Worm (Caenorhabditis elegans) whole organism, L4 larva: Measurements from ENCODE around the gene C52B9.19.

Experiments used
- D1046.2 ChIP-seq: fragments of 200-800 bp; sonication (Bioruptor generic); IDR thresholded peaks from 2 replicates; pipeline ENCODE4 v1.3.6; 2022; ENCODE audit warnings: missing genetic modification characterization, missing compliant biosample characterization
- F10B5.3 ChIP-seq: sonication (generic microtip); optimal IDR thresholded peaks from 2 replicates; lab custom pipeline; 2016; ENCODE audit warnings: mild to moderate bottlenecking, missing genetic modification characterization, missing compliant biosample characterization
- F37D6.2 ChIP-seq: sonication (generic microtip); optimal IDR thresholded peaks from 2 replicates; lab custom pipeline; 2016; ENCODE audit warnings: mild to moderate bottlenecking, missing genetic modification characterization, missing compliant biosample characterization
- F44E2.7 ChIP-seq: fragments of 200-800 bp; sonication (Bioruptor generic); IDR thresholded peaks from 2 replicates; pipeline ENCODE4 v2.1.2; 2022; ENCODE audit warnings: missing genetic modification characterization, missing compliant biosample characterization
- F49E8.2 ChIP-seq: sonication (generic microtip); optimal IDR thresholded peaks from 2 replicates; lab custom pipeline; 2016; ENCODE audit warnings: missing compliant biosample characterization, mild to moderate bottlenecking, missing genetic modification characterization, borderline replicate concordance
- T26A8.4 ChIP-seq: fragments of 200-800 bp; sonication (Bioruptor generic); IDR thresholded peaks from 2 replicates; pipeline ENCODE4 v1.3.6; 2022; ENCODE audit warnings: missing genetic modification characterization, missing compliant biosample characterization
- Y105C5A.15 ChIP-seq: fragments of 200-800 bp; sonication (Bioruptor generic); IDR thresholded peaks from 2 replicates; pipeline ENCODE4 v1.3.6; 2022; ENCODE audit warnings: missing genetic modification characterization, missing compliant biosample characterization
- Y48G9A.11 ChIP-seq: fragments of 200-800 bp; sonication (Bioruptor generic); IDR thresholded peaks from 2 replicates; pipeline ENCODE4 v1.3.6; 2022; ENCODE audit warnings: missing genetic modification reagents, missing genetic modification characterization, missing compliant biosample characterization
- aly-2 ChIP-seq: sonication (generic microtip); optimal IDR thresholded peaks from 2 replicates; lab custom pipeline; 2018; ENCODE audit warnings: missing biosample characterization, missing genetic modification characterization
- arid-1 ChIP-seq: fragments of 200-800 bp; sonication (Bioruptor generic); conservative IDR thresholded peaks from 2 replicates; pipeline ENCODE4 v1.3.6; 2022; ENCODE audit warnings: missing genetic modification reagents, missing genetic modification characterization, missing compliant biosample characterization
- ceh-20 ChIP-seq: fragments of 200-800 bp; sonication (Bioruptor generic); IDR thresholded peaks from 2 replicates; pipeline ENCODE4 v1.3.6; 2022; ENCODE audit warnings: missing genetic modification reagents, missing genetic modification characterization, missing compliant biosample characterization
- ceh-44 ChIP-seq: fragments of 200-800 bp; sonication (Bioruptor generic); IDR thresholded peaks from 2 replicates; pipeline ENCODE4 v1.3.6; 2022; ENCODE audit warnings: missing genetic modification reagents, missing genetic modification characterization, missing compliant biosample characterization
- ces-1 ChIP-seq: fragments of 150-350 bp; sonication (generic microtip); optimal IDR thresholded peaks from 4 replicates; lab custom pipeline; 2014; ENCODE audit warnings: missing biosample characterization, missing genetic modification reagents, missing genetic modification characterization
- cey-2 ChIP-seq: sonication (generic microtip); optimal IDR thresholded peaks from 3 replicates; lab custom pipeline; 2017; ENCODE audit warnings: missing genetic modification characterization, mild to moderate bottlenecking, missing compliant biosample characterization, antibody characterized with exemption, borderline replicate concordance; ENCODE audit not compliant: insufficient read depth
- daf-8 ChIP-seq: fragments of 200-800 bp; sonication (Bioruptor generic); IDR thresholded peaks from 2 replicates; pipeline ENCODE4 v1.3.6; 2022; ENCODE audit warnings: missing genetic modification characterization, missing compliant biosample characterization
- dmd-8 ChIP-seq: fragments of 200-800 bp; sonication (Bioruptor generic); IDR thresholded peaks from 2 replicates; pipeline ENCODE4 v1.3.6; 2022; ENCODE audit warnings: missing genetic modification characterization, missing compliant biosample characterization
- dpl-1 ChIP-seq: fragments of 150-350 bp; optimal IDR thresholded peaks from 2 replicates; lab custom pipeline; 2014; ENCODE audit warnings: missing biosample characterization, missing genetic modification reagents, missing genetic modification characterization
- duxl-1 ChIP-seq: sonication (generic microtip); optimal IDR thresholded peaks from 2 replicates; lab custom pipeline; 2016; ENCODE audit warnings: mild to moderate bottlenecking, missing genetic modification characterization, moderate library complexity, missing compliant biosample characterization; ENCODE audit not compliant: poor library complexity
- egl-27 ChIP-seq: sonication (generic microtip); optimal IDR thresholded peaks from 3 replicates; lab custom pipeline; 2017; ENCODE audit warnings: missing biosample characterization, missing genetic modification reagents, missing genetic modification characterization
- egl-43 ChIP-seq: fragments of 200-800 bp; sonication (Bioruptor generic); IDR thresholded peaks from 2 replicates; pipeline ENCODE4 v1.3.6; 2022; ENCODE audit warnings: missing genetic modification reagents, missing genetic modification characterization, missing compliant biosample characterization
- fos-1 ChIP-seq: fragments of 150-350 bp; optimal IDR thresholded peaks from 2 replicates; lab custom pipeline; 2014; ENCODE audit warnings: missing biosample characterization, missing genetic modification characterization
- lin-1 ChIP-seq: fragments of 200-800 bp; sonication (Bioruptor generic); IDR thresholded peaks from 2 replicates; pipeline ENCODE4 v1.3.6; 2022; ENCODE audit warnings: missing genetic modification reagents, missing genetic modification characterization, missing compliant biosample characterization
- lin-13 ChIP-seq: fragments of 150-350 bp; optimal IDR thresholded peaks from 2 replicates; lab custom pipeline; 2014; ENCODE audit warnings: missing biosample characterization, missing genetic modification reagents, missing genetic modification characterization
- lin-15B ChIP-seq: fragments of 150-350 bp; sonication (generic microtip); optimal IDR thresholded peaks from 3 replicates; lab custom pipeline; 2014; ENCODE audit warnings: missing biosample characterization, missing genetic modification characterization
- lin-39 ChIP-seq: fragments of 150-350 bp; optimal IDR thresholded peaks from 2 replicates; lab custom pipeline; 2014; ENCODE audit warnings: missing biosample characterization, missing genetic modification reagents, missing genetic modification characterization
- lir-3 ChIP-seq: sonication (generic microtip); optimal IDR thresholded peaks from 2 replicates; lab custom pipeline; 2016; ENCODE audit warnings: mild to moderate bottlenecking, missing genetic modification characterization, missing compliant biosample characterization
- madf-9 ChIP-seq: fragments of 200-800 bp; sonication (Bioruptor generic); conservative IDR thresholded peaks from 2 replicates; pipeline ENCODE4 v1.3.6; 2022; ENCODE audit warnings: missing genetic modification reagents, missing genetic modification characterization, missing compliant biosample characterization
- mdt-29 ChIP-seq: fragments of 200-800 bp; sonication (Bioruptor generic); IDR thresholded peaks from 2 replicates; pipeline ENCODE4 v1.3.6; 2022; ENCODE audit warnings: missing genetic modification reagents, missing genetic modification characterization, missing compliant biosample characterization
- mep-1 ChIP-seq: fragments of 150-350 bp; sonication (generic microtip); optimal IDR thresholded peaks from 3 replicates; lab custom pipeline; 2014; ENCODE audit warnings: missing biosample characterization, missing genetic modification characterization
- mxl-2 ChIP-seq: fragments of 200-800 bp; sonication (Bioruptor generic); conservative IDR thresholded peaks from 2 replicates; pipeline ENCODE4 v1.3.6; 2022; ENCODE audit warnings: missing genetic modification reagents, missing genetic modification characterization, missing compliant biosample characterization
- mxl-3 ChIP-seq: fragments of 200-800 bp; sonication (Bioruptor generic); optimal IDR thresholded peaks from 2 replicates; lab custom pipeline; 2018; ENCODE audit warnings: mild to moderate bottlenecking, missing genetic modification characterization, missing compliant biosample characterization
- nhr-10 ChIP-seq: fragments of 150-350 bp; optimal IDR thresholded peaks from 2 replicates; lab custom pipeline; 2014; ENCODE audit warnings: missing biosample characterization, missing genetic modification characterization
- nhr-102 ChIP-seq: sonication (generic microtip); optimal IDR thresholded peaks from 2 replicates; lab custom pipeline; 2016; ENCODE audit warnings: mild to moderate bottlenecking, missing genetic modification characterization, moderate library complexity, missing compliant biosample characterization
- nhr-11 ChIP-seq: fragments of 150-350 bp; optimal IDR thresholded peaks from 2 replicates; lab custom pipeline; 2014; ENCODE audit warnings: missing biosample characterization, missing genetic modification characterization
- nhr-237 ChIP-seq: sonication (generic microtip); optimal IDR thresholded peaks from 2 replicates; lab custom pipeline; 2017; ENCODE audit warnings: missing biosample characterization, missing genetic modification characterization
- nhr-25 ChIP-seq: sonication (generic microtip); optimal IDR thresholded peaks from 2 replicates; lab custom pipeline; 2017; ENCODE audit warnings: missing genetic modification characterization, mild to moderate bottlenecking, missing compliant biosample characterization, antibody characterized with exemption, moderate library complexity, borderline replicate concordance; ENCODE audit not compliant: insufficient read depth
- nhr-28 ChIP-seq: fragments of 150-350 bp; optimal IDR thresholded peaks from 2 replicates; lab custom pipeline; 2014; ENCODE audit warnings: missing biosample characterization, missing genetic modification characterization
- nhr-48 ChIP-seq: sonication (generic microtip); optimal IDR thresholded peaks from 2 replicates; lab custom pipeline; 2016; ENCODE audit warnings: mild to moderate bottlenecking, missing genetic modification characterization, missing compliant biosample characterization
- nhr-6 ChIP-seq: fragments of 150-350 bp; optimal IDR thresholded peaks from 2 replicates; lab custom pipeline; 2014; ENCODE audit warnings: missing biosample characterization, missing genetic modification characterization
- nhr-76 ChIP-seq: fragments of 150-350 bp; optimal IDR thresholded peaks from 2 replicates; lab custom pipeline; 2014; ENCODE audit warnings: missing biosample characterization, missing genetic modification characterization
- nhr-77 ChIP-seq: fragments of 150-350 bp; optimal IDR thresholded peaks from 2 replicates; lab custom pipeline; 2014; ENCODE audit warnings: missing biosample characterization, missing genetic modification characterization
- pqm-1 ChIP-seq: sonication (generic microtip); optimal IDR thresholded peaks from 2 replicates; lab custom pipeline; 2017; ENCODE audit warnings: missing biosample characterization, missing genetic modification characterization
- saeg-2 ChIP-seq: fragments of 200-800 bp; sonication (Bioruptor generic); IDR thresholded peaks from 2 replicates; pipeline ENCODE4 v1.3.6; 2022; ENCODE audit warnings: missing genetic modification reagents, missing genetic modification characterization, missing compliant biosample characterization
- sdz-12 ChIP-seq: fragments of 200-800 bp; sonication (Bioruptor generic); optimal IDR thresholded peaks from 2 replicates; lab custom pipeline; 2018; ENCODE audit warnings: mild to moderate bottlenecking, missing genetic modification characterization, missing compliant biosample characterization
- snpc-4 ChIP-seq: fragments of 150-350 bp; optimal IDR thresholded peaks from 2 replicates; lab custom pipeline; 2014; ENCODE audit warnings: missing biosample characterization, missing genetic modification characterization
- spr-3 ChIP-seq: fragments of 200-800 bp; sonication (Bioruptor generic); optimal IDR thresholded peaks from 2 replicates; lab custom pipeline; 2018; ENCODE audit warnings: mild to moderate bottlenecking, missing genetic modification characterization, missing compliant biosample characterization
- unc-130 ChIP-seq: sonication (generic microtip); optimal IDR thresholded peaks from 2 replicates; lab custom pipeline; 2016; ENCODE audit warnings: missing genetic modification reagents, missing genetic modification characterization, missing compliant biosample characterization
- unc-39 ChIP-seq: sonication (generic microtip); optimal IDR thresholded peaks from 2 replicates; lab custom pipeline; 2017; ENCODE audit warnings: missing biosample characterization, missing genetic modification characterization
- unc-62 ChIP-seq, 3 experiments: fragments of 150-350 bp in 1 of 3; sonication (generic microtip); optimal IDR thresholded peaks in 2 of 3; peaks in 1 of 3; 1 replicate in 1 of 3; 2 replicates in 2 of 3; lab custom pipeline; 2014 to 2017; ENCODE audit warnings: missing biosample characterization in 3 of 3, missing genetic modification characterization in 3 of 3, missing genetic modification reagents in 3 of 3, missing genotype in 1 of 3
- zag-1 ChIP-seq: fragments of 150-350 bp; optimal IDR thresholded peaks from 2 replicates; lab custom pipeline; 2014; ENCODE audit warnings: missing biosample characterization, missing genetic modification characterization
- zfp-3 ChIP-seq: fragments of 200-800 bp; sonication (Bioruptor generic); conservative IDR thresholded peaks from 2 replicates; pipeline ENCODE4 v1.3.6; 2022; ENCODE audit warnings: missing genetic modification reagents, missing genetic modification characterization, missing compliant biosample characterization
- ztf-11 ChIP-seq: fragments of 150-350 bp; optimal IDR thresholded peaks from 2 replicates; lab custom pipeline; 2014; ENCODE audit warnings: missing biosample characterization, missing genetic modification characterization
- ztf-7 ChIP-seq: fragments of 150-350 bp; optimal IDR thresholded peaks from 2 replicates; lab custom pipeline; 2014; ENCODE audit warnings: missing biosample characterization, missing genetic modification characterization

Gene C52B9.19

ce11 chrX:4245124-4245523 is 37.2 kb upstream of the C52B9.19 start (continued):
- no peak for TF ChIP-seq spr-3 (GFP tag; lab: Kevin White, UChicago)
- TF ChIP-seq ces-1 (GFP tag; lab: Kevin White, UChicago), result no peak
- no peak for TF ChIP-seq nhr-237 (tag; lab: Kevin White, UChicago)
- TF ChIP-seq ztf-7 (tag; lab: Kevin White, UChicago), result no peak
- TF ChIP-seq fos-1 (tag; lab: Kevin White, UChicago), result no peak
- TF ChIP-seq F49E8.2, result no peak
- peak; percentile 3 for TF ChIP-seq mxl-3 (GFP tag; lab: Kevin White, UChicago)
- TF ChIP-seq mep-1 (tag; lab: Kevin White, UChicago), result peak; percentile 37
- no peak for TF ChIP-seq daf-8
- no peak for TF ChIP-seq aly-2 (tag; lab: Kevin White, UChicago)
- no peak for TF ChIP-seq D1046.2 (GFP tag; lab: Robert Waterston, UW)
- TF ChIP-seq Y48G9A.11 (GFP tag; lab: Robert Waterston, UW), result no peak
- no peak for TF ChIP-seq nhr-77 (tag; lab: Kevin White, UChicago)
- no peak for TF ChIP-seq F44E2.7 (GFP tag; lab: Robert Waterston, UW)
- TF ChIP-seq arid-1 (GFP tag; lab: Robert Waterston, UW), result no peak
- TF ChIP-seq snpc-4, result no peak
- no peak for TF ChIP-seq F10B5.3
- TF ChIP-seq ceh-44 (GFP tag; lab: Robert Waterston, UW), result no peak
- no peak for TF ChIP-seq sdz-12 (GFP tag; lab: Kevin White, UChicago)
- TF ChIP-seq nhr-10 (tag; lab: Kevin White, UChicago), result no peak
- no peak for TF ChIP-seq nhr-11 (tag; lab: Kevin White, UChicago)
- TF ChIP-seq lin-1 (GFP tag; lab: Robert Waterston, UW), result no peak
- TF ChIP-seq lin-39 (tag; lab: Kevin White, UChicago), result no peak
- no peak for TF ChIP-seq ztf-11 (tag; lab: Kevin White, UChicago)
- TF ChIP-seq saeg-2 (GFP tag; lab: Robert Waterston, UW), result no peak
- no peak for TF ChIP-seq egl-43
- TF ChIP-seq T26A8.4 (GFP tag; lab: Robert Waterston, UW), result no peak
- peak; percentile 76 for TF ChIP-seq mdt-29
- TF ChIP-seq nhr-102, result no peak
- TF ChIP-seq zfp-3 (GFP tag; lab: Robert Waterston, UW), result no peak
- TF ChIP-seq cey-2 (tag; lab: Kevin White, UChicago), result no peak
- no peak for TF ChIP-seq nhr-25 (tag; lab: Kevin White, UChicago)
- TF ChIP-seq dpl-1 (GFP tag; lab: Kevin White, UChicago), result no peak
- TF ChIP-seq madf-9 (GFP tag; lab: Robert Waterston, UW), result no peak
- TF ChIP-seq duxl-1 (tag; lab: Kevin White, UChicago), result no peak
- TF ChIP-seq zag-1 (tag; lab: Kevin White, UChicago), result no peak
- TF ChIP-seq nhr-28 (tag; lab: Kevin White, UChicago), result peak; percentile 36
- TF ChIP-seq dmd-8 (GFP tag; lab: Robert Waterston, UW), result no peak
- no peak for TF ChIP-seq unc-62 (GFP tag; optimal IDR thresholded peaks at IDR 0.05 in 1 of 2; lab: Kevin White, UChicago)
- no peak for TF ChIP-seq unc-62 (tag; optimal IDR thresholded peaks at IDR 0.05; lab: Kevin White, UChicago)
- no peak for TF ChIP-seq lin-13 (GFP tag; lab: Kevin White, UChicago)
- no peak for TF ChIP-seq nhr-76
- no peak for TF ChIP-seq ceh-20
- no peak for TF ChIP-seq lir-3 (tag; lab: Kevin White, UChicago)
- no peak for TF ChIP-seq unc-39 (tag; lab: Kevin White, UChicago)
- TF ChIP-seq Y105C5A.15 (GFP tag; lab: Robert Waterston, UW), result no peak
- TF ChIP-seq nhr-48 (tag; lab: Kevin White, UChicago), result no peak
- no peak for TF ChIP-seq nhr-6
- TF ChIP-seq unc-130 (GFP tag; lab: Kevin White, UChicago), result no peak
- peak; percentile 62 for TF ChIP-seq pqm-1
- no peak for TF ChIP-seq egl-27 (tag; lab: Kevin White, UChicago)
- TF ChIP-seq lin-15B (tag; lab: Kevin White, UChicago), result no peak
- no peak for TF ChIP-seq mxl-2 (GFP tag; lab: Robert Waterston, UW)
- TF ChIP-seq F37D6.2 (tag; lab: Kevin White, UChicago), result no peak
